Fruit fly (Drosophila melanogaster) whole organism, embryonic: ENCODE data around the gene sdk.

Source experiments
- Bgb ChIP-seq: fragments of 200-800 bp; sonication (Bioruptor generic); IDR thresholded peaks from 2 replicates; pipeline ENCODE4 v1.3.6; 2022; ENCODE audit warnings: missing biosample characterization, missing genetic modification characterization; ENCODE audit not compliant: partially characterized antibody
- Blimp-1 ChIP-seq: fragments of 200-800 bp; sonication (Bioruptor generic); optimal IDR thresholded peaks from 3 replicates; lab custom pipeline; 2018; ENCODE audit warnings: missing biosample characterization, missing genetic modification characterization, mild to moderate bottlenecking, moderate library complexity, missing genetic modification reagents
- CG10274 ChIP-seq: fragments of 200-800 bp; sonication (Bioruptor generic); optimal IDR thresholded peaks from 3 replicates; lab custom pipeline; 2017; ENCODE audit warnings: missing biosample characterization, mild to moderate bottlenecking, missing genetic modification characterization
- CG14860 ChIP-seq: fragments of 200-800 bp; sonication (Bioruptor generic); IDR thresholded peaks from 3 replicates; pipeline ENCODE4 v1.3.6; 2022; ENCODE audit warnings: missing biosample characterization, missing genetic modification characterization; ENCODE audit not compliant: partially characterized antibody
- CG1603 ChIP-seq: fragments of 200-800 bp; sonication (Bioruptor generic); optimal IDR thresholded peaks from 2 replicates; lab custom pipeline; 2019; ENCODE audit warnings: missing biosample characterization, mild to moderate bottlenecking, missing genetic modification characterization, moderate library complexity
- CG16813 ChIP-seq: fragments of 200-800 bp; sonication (Bioruptor generic); IDR thresholded peaks from 3 replicates; pipeline ENCODE4 v1.3.6; 2022; ENCODE audit warnings: missing biosample characterization, missing genetic modification characterization; ENCODE audit not compliant: partially characterized antibody
- CG18476 ChIP-seq: fragments of 200-800 bp; sonication (Bioruptor generic); optimal IDR thresholded peaks from 2 replicates; lab custom pipeline; 2016; ENCODE audit warnings: missing biosample characterization, mild to moderate bottlenecking, missing genetic modification characterization
- CG2116 ChIP-seq: fragments of 200-800 bp; sonication (Bioruptor generic); optimal IDR thresholded peaks from 3 replicates; lab custom pipeline; 2018; ENCODE audit warnings: missing biosample characterization, mild to moderate bottlenecking, missing genetic modification characterization
- CG30020 ChIP-seq: fragments of 200-800 bp; optimal IDR thresholded peaks from 2 replicates; lab custom pipeline; 2019; ENCODE audit warnings: missing biosample characterization, mild to moderate bottlenecking, missing genetic modification characterization, moderate library complexity
- CG33557 ChIP-seq: fragments of 200-800 bp; sonication (Bioruptor generic); optimal IDR thresholded peaks from 2 replicates; lab custom pipeline; 2019; ENCODE audit warnings: missing biosample characterization, mild to moderate bottlenecking, missing genetic modification characterization, moderate library complexity
- CG34376 ChIP-seq: fragments of 200-800 bp; sonication (Bioruptor generic); optimal IDR thresholded peaks from 2 replicates; lab custom pipeline; 2018; ENCODE audit warnings: missing biosample characterization, mild to moderate bottlenecking, missing genetic modification characterization
- CG3995 ChIP-seq: fragments of 200-800 bp; sonication (Bioruptor generic); optimal IDR thresholded peaks from 3 replicates; lab custom pipeline; 2016; ENCODE audit warnings: missing biosample characterization, missing genetic modification characterization
- CG4404 ChIP-seq: fragments of 200-800 bp; sonication (Bioruptor generic); IDR thresholded peaks from 2 replicates; pipeline ENCODE4 v1.3.6; 2022; ENCODE audit warnings: missing biosample characterization, missing genetic modification characterization
- CG6175 ChIP-seq: fragments of 200-800 bp; sonication (Bioruptor generic); IDR thresholded peaks from 3 replicates; pipeline ENCODE4 v1.3.6; 2022; ENCODE audit warnings: missing biosample characterization, missing genetic modification characterization
- CG6791 ChIP-seq: fragments of 200-800 bp; sonication (Bioruptor generic); IDR thresholded peaks from 3 replicates; pipeline ENCODE4 v1.3.6; 2022; ENCODE audit warnings: missing biosample characterization, missing genetic modification characterization; ENCODE audit not compliant: partially characterized antibody
- CG6854 ChIP-seq: fragments of 200-800 bp; sonication (Bioruptor generic); optimal IDR thresholded peaks from 3 replicates; lab custom pipeline; 2017; ENCODE audit warnings: missing biosample characterization, mild to moderate bottlenecking, missing genetic modification characterization
- CG7357 ChIP-seq: fragments of 200-800 bp; sonication (Bioruptor generic); IDR thresholded peaks from 3 replicates; pipeline ENCODE4 v1.3.6; 2022; ENCODE audit warnings: missing biosample characterization, missing genetic modification characterization
- CG7963 ChIP-seq: fragments of 200-800 bp; sonication (Bioruptor generic); IDR thresholded peaks from 3 replicates; pipeline ENCODE4 v1.3.6; 2022; ENCODE audit warnings: missing biosample characterization, missing genetic modification characterization; ENCODE audit not compliant: partially characterized antibody
- CG8290 ChIP-seq, 3 experiments: fragments of 200-800 bp; sonication (Bioruptor generic); optimal IDR thresholded peaks; 2 replicates each; lab custom pipeline; 2016 to 2019; ENCODE audit warnings: missing biosample characterization in 3 of 3, missing genetic modification characterization in 3 of 3, mild to moderate bottlenecking in 2 of 3, moderate library complexity in 1 of 3
- CG9797 ChIP-seq: fragments of 200-800 bp; sonication (Bioruptor generic); optimal IDR thresholded peaks from 3 replicates; lab custom pipeline; 2018; ENCODE audit warnings: missing biosample characterization, mild to moderate bottlenecking, missing genetic modification characterization
- CTCF ChIP-seq: fragments of 200-800 bp; sonication (Bioruptor generic); optimal IDR thresholded peaks from 2 replicates; lab custom pipeline; 2017; ENCODE audit warnings: missing biosample characterization, mild to moderate bottlenecking, missing genetic modification characterization, moderate library complexity
- Chrac-16 ChIP-seq: fragments of 200-800 bp; sonication (Bioruptor generic); optimal IDR thresholded peaks from 3 replicates; lab custom pipeline; 2016; ENCODE audit warnings: missing biosample characterization, missing genetic modification characterization
- CoRest ChIP-seq: fragments of 200-800 bp; sonication (Bioruptor generic); optimal IDR thresholded peaks from 3 replicates; lab custom pipeline; 2018; ENCODE audit warnings: missing biosample characterization, mild to moderate bottlenecking, missing genetic modification characterization, moderate library complexity
- D19A ChIP-seq: fragments of 200-800 bp; optimal IDR thresholded peaks from 3 replicates; lab custom pipeline; 2019; ENCODE audit warnings: missing biosample characterization, mild to moderate bottlenecking, missing genetic modification characterization, moderate library complexity
- Doc3 ChIP-seq: fragments of 200-800 bp; sonication (Bioruptor generic); IDR thresholded peaks from 3 replicates; pipeline ENCODE4 v1.3.6; 2022; ENCODE audit warnings: missing biosample characterization, missing genetic modification characterization; ENCODE audit not compliant: partially characterized antibody
- HLH4C ChIP-seq: fragments of 200-800 bp; sonication (Bioruptor generic); IDR thresholded peaks from 3 replicates; pipeline ENCODE4 v1.3.6; 2022; ENCODE audit warnings: missing biosample characterization, missing genetic modification characterization; ENCODE audit not compliant: partially characterized antibody
- Hr3 ChIP-seq: fragments of 200-800 bp; sonication (Bioruptor generic); optimal IDR thresholded peaks from 3 replicates; lab custom pipeline; 2016; ENCODE audit warnings: missing biosample characterization, missing genetic modification characterization
- Med ChIP-seq: fragments of 200-800 bp; sonication (Bioruptor generic); peaks from one replicate; lab custom pipeline; 2016; ENCODE audit warnings: missing biosample characterization, missing genetic modification characterization, mild to moderate bottlenecking, inconsistent platforms, moderate library complexity
- Pdp1 ChIP-seq, 2 experiments: fragments of 200-800 bp; sonication (Bioruptor generic); optimal IDR thresholded peaks; 3 replicates each; lab custom pipeline; 2016; ENCODE audit warnings: missing biosample characterization in 2 of 2, missing genetic modification characterization in 2 of 2, mild to moderate bottlenecking in 1 of 2, moderate library complexity in 1 of 2
- Scr ChIP-seq: fragments of 200-800 bp; sonication (Bioruptor generic); IDR thresholded peaks from 2 replicates; pipeline ENCODE4 v1.3.6; 2022; ENCODE audit warnings: missing biosample characterization, missing genetic modification characterization; ENCODE audit not compliant: partially characterized antibody
- aop ChIP-seq: fragments of 200-800 bp; sonication (Bioruptor generic); IDR thresholded peaks from 2 replicates; pipeline ENCODE4 v1.3.6; 2022; ENCODE audit warnings: missing biosample characterization, missing genetic modification characterization
- ato ChIP-seq: fragments of 200-800 bp; sonication (Bioruptor generic); IDR thresholded peaks from 2 replicates; pipeline ENCODE4 v1.3.6; 2022; ENCODE audit warnings: missing biosample characterization, missing genetic modification characterization; ENCODE audit not compliant: partially characterized antibody
- cato ChIP-seq: fragments of 200-800 bp; sonication (Bioruptor generic); optimal IDR thresholded peaks from 2 replicates; lab custom pipeline; 2016; ENCODE audit warnings: missing biosample characterization, missing genetic modification characterization, borderline replicate concordance
- crol ChIP-seq: fragments of 200-800 bp; sonication (Bioruptor generic); IDR thresholded peaks from 2 replicates; pipeline ENCODE4 v1.3.6; 2022; ENCODE audit warnings: missing biosample characterization, missing genetic modification characterization
- esg ChIP-seq: fragments of 200-800 bp; sonication (Bioruptor generic); conservative IDR thresholded peaks from 2 replicates; pipeline ENCODE4 v1.3.6; 2022; ENCODE audit warnings: missing biosample characterization, missing genetic modification characterization
- h ChIP-seq: fragments of >200 bp; optimal IDR thresholded peaks from 2 replicates; lab custom pipeline; 2017
- hb ChIP-seq: fragments of 200-800 bp; sonication (Bioruptor generic); IDR thresholded peaks from 3 replicates; pipeline ENCODE4 v1.3.6; 2022; ENCODE audit warnings: missing biosample characterization, missing genetic modification characterization; ENCODE audit not compliant: partially characterized antibody
- hbn ChIP-seq: fragments of 200-800 bp; sonication (Bioruptor generic); IDR thresholded peaks from 2 replicates; pipeline ENCODE4 v1.3.6; 2022; ENCODE audit warnings: missing biosample characterization, missing genetic modification characterization; ENCODE audit not compliant: partially characterized antibody
- mirr ChIP-seq: fragments of 200-800 bp; sonication (Bioruptor generic); optimal IDR thresholded peaks from 3 replicates; lab custom pipeline; 2018; ENCODE audit warnings: missing biosample characterization, mild to moderate bottlenecking, missing genetic modification characterization
- nmo ChIP-seq: fragments of 200-800 bp; sonication (Bioruptor generic); optimal IDR thresholded peaks from 2 replicates; lab custom pipeline; 2018; ENCODE audit warnings: missing biosample characterization, mild to moderate bottlenecking, missing genetic modification characterization, moderate library complexity
- tll ChIP-seq, 2 experiments: fragments of 200-800 bp in 1 of 2; fragments of >200 bp in 1 of 2; sonication (Bioruptor generic) in 1 of 2; optimal IDR thresholded peaks; 2 replicates each; lab custom pipeline; 2017 to 2019; ENCODE audit warnings: missing biosample characterization in 2 of 2, missing genetic modification characterization in 2 of 2, mild to moderate bottlenecking in 1 of 2, moderate library complexity in 1 of 2
- tna ChIP-seq: fragments of 200-800 bp; sonication (Bioruptor generic); IDR thresholded peaks from 2 replicates; pipeline ENCODE4 v1.3.6; 2022; ENCODE audit warnings: missing biosample characterization, missing genetic modification characterization; ENCODE audit not compliant: partially characterized antibody
- vnd ChIP-seq: fragments of 200-800 bp; sonication (Bioruptor generic); IDR thresholded peaks from 3 replicates; pipeline ENCODE4 v1.3.6; 2022; ENCODE audit warnings: missing biosample characterization, missing genetic modification characterization; ENCODE audit not compliant: partially characterized antibody

Gene sdk

dm6 chrX:693911-694310 lies 7.3 kb downstream of the sdk start:
- peak; percentile 14; the same call in 1 of the 3 replicates for TF ChIP-seq CG14860
- peak; percentile 54; the same call in 2 of the 3 replicates for TF ChIP-seq CG6791 (GFP tag; lab: Robert Waterston, UW)
- TF ChIP-seq CTCF (GFP tag; lab: Kevin White, UChicago), result peak; percentile 67
- peak; percentile 63 for TF ChIP-seq CG16813 (GFP tag; lab: Robert Waterston, UW)
- TF ChIP-seq vnd (GFP tag; lab: Robert Waterston, UW), result 0 out of 3 replicates have a peak, but pooled peaks have one; percentile 40
- no peak for TF ChIP-seq Chrac-16 (GFP tag; lab: Kevin White, UChicago)
- TF ChIP-seq ato (GFP tag; lab: Robert Waterston, UW), result peak; percentile 35; the same call in 1 of the 2 replicates
- peak; percentile 56 for TF ChIP-seq HLH4C (GFP tag; lab: Robert Waterston, UW)
- TF ChIP-seq nmo (GFP tag; lab: Kevin White, UChicago), result no peak
- peak; percentile 82 for TF ChIP-seq D19A (tag; lab: Kevin White, UChicago)
- TF ChIP-seq CG10274 (GFP tag; lab: Kevin White, UChicago), result no peak
- TF ChIP-seq Med (GFP tag; lab: Kevin White, UChicago), result peak; percentile 46
- TF ChIP-seq CG7963 (GFP tag; lab: Robert Waterston, UW), result peak; percentile 55; the same call in 2 of the 3 replicates
- TF ChIP-seq CG2116 (GFP tag; lab: Kevin White, UChicago), result no peak
- TF ChIP-seq CG9797 (GFP tag; lab: Kevin White, UChicago), result no peak

- TF ChIP-seq Pdp1 (GFP tag; optimal IDR thresholded peaks at IDR 0.05; lab: Kevin White, UChicago) (peak in 1 of 2 experiments; percentile 70), CG30020 (tag; lab: Kevin White, UChicago) (no peak), h (lab: Kevin White, UChicago) (no peak), CG6854 (GFP tag; lab: Kevin White, UChicago) (no peak), CG6175 (GFP tag; lab: Robert Waterston, UW) (no peak), CG18476 (no peak), tll (GFP tag; optimal IDR thresholded peaks at IDR 0.05; lab: Kevin White, UChicago) (peak in 1 of 2 experiments; percentile 50), crol (GFP tag; lab: Robert Waterston, UW) (peak; percentile 69; the same call in 1 of the 2 replicates), CoRest (tag; lab: Kevin White, UChicago) (no peak), CG7357 (GFP tag; lab: Robert Waterston, UW) (peak; percentile 33; the same call in 1 of the 3 replicates), hbn (GFP tag; lab: Robert Waterston, UW) (no peak), CG3995 (GFP tag; lab: Kevin White, UChicago) (no peak), esg (GFP tag; lab: Robert Waterston, UW) (no peak), CG33557 (no peak), mirr (GFP tag; lab: Kevin White, UChicago) (no peak), aop (GFP tag; lab: Robert Waterston, UW) (no peak), CG1603 (tag; lab: Kevin White, UChicago) (peak; percentile 13)
Observed at dm6 chrX:694350-694749, 7.7 kb downstream of the sdk start.

- 0 out of 3 replicates have a peak, but pooled peaks have one; percentile 52 for TF ChIP-seq CG7963 (GFP tag; lab: Robert Waterston, UW)
- TF ChIP-seq tna (GFP tag; lab: Robert Waterston, UW), result peak; percentile 31; the same call in 1 of the 2 replicates
- no peak for TF ChIP-seq crol (GFP tag; lab: Robert Waterston, UW)
- no peak for TF ChIP-seq Hr3 (GFP tag; lab: Kevin White, UChicago)
- TF ChIP-seq Blimp-1 (GFP tag; lab: Kevin White, UChicago), result no peak
- no peak; the same call in 1 of the 2 replicates for TF ChIP-seq Bgb (GFP tag; lab: Robert Waterston, UW)
- TF ChIP-seq Scr, result peak; percentile 51; the same call in 1 of the 2 replicates
- TF ChIP-seq CG34376 (GFP tag; lab: Kevin White, UChicago), result no peak
- no peak for TF ChIP-seq CG8290 (GFP tag; optimal IDR thresholded peaks at IDR 0.05; lab: Kevin White, UChicago)
- TF ChIP-seq CG8290 (tag; optimal IDR thresholded peaks at IDR 0.05; lab: Kevin White, UChicago), result no peak
- TF ChIP-seq cato (GFP tag; lab: Kevin White, UChicago), result no peak
- TF ChIP-seq hb (GFP tag; lab: Robert Waterston, UW), result peak; percentile 69
- TF ChIP-seq CG6791 (GFP tag; lab: Robert Waterston, UW), result peak; percentile 61; the same call in 1 of the 3 replicates
- TF ChIP-seq HLH4C (GFP tag; lab: Robert Waterston, UW), result peak; percentile 76
- peak; percentile 74 for TF ChIP-seq CG14860
- no peak for TF ChIP-seq CG4404 (GFP tag; lab: Robert Waterston, UW)
- TF ChIP-seq Doc3 (GFP tag; lab: Robert Waterston, UW), result no peak
- TF ChIP-seq CG16813 (GFP tag; lab: Robert Waterston, UW), result peak; percentile 77
- peak; percentile 54; the same call in 1 of the 3 replicates for TF ChIP-seq vnd (GFP tag; lab: Robert Waterston, UW)
Observed at dm6 chrX:694776-695175, 8.1 kb downstream of the sdk start.
